Fruit fly (Drosophila melanogaster) whole organism, embryonic: Measurements from ENCODE around the gene CG17124.

Experiments
- Awh ChIP-seq: fragments of 200-800 bp; sonication (Bioruptor generic); IDR thresholded peaks from 2 replicates; pipeline ENCODE4, ENCODE4 v1.3.6; 2022; ENCODE audit warnings: missing biosample characterization, missing genetic modification characterization
- Bdp1 ChIP-seq: fragments of 200-800 bp; sonication (Bioruptor generic); optimal IDR thresholded peaks from 3 replicates; lab custom pipeline; 2016; ENCODE audit warnings: missing biosample characterization, missing genetic modification characterization
- CG10267 ChIP-seq: fragments of 200-800 bp; sonication (Bioruptor generic); optimal IDR thresholded peaks from 2 replicates; lab custom pipeline; 2018; ENCODE audit warnings: missing biosample characterization, mild to moderate bottlenecking, missing genetic modification characterization, moderate library complexity
- CG10959 ChIP-seq: fragments of 200-800 bp; sonication (Bioruptor generic); IDR thresholded peaks from 2 replicates; pipeline ENCODE4 v1.3.6; 2022; ENCODE audit warnings: missing biosample characterization, missing genetic modification characterization
- CG11247 ChIP-seq: fragments of 200-800 bp; sonication (Bioruptor generic); IDR thresholded peaks from 2 replicates; pipeline ENCODE4 v1.3.6; 2022; ENCODE audit warnings: missing biosample characterization, missing genetic modification characterization
- CG11398 ChIP-seq: fragments of 200-800 bp; sonication (Bioruptor generic); optimal IDR thresholded peaks from 2 replicates; lab custom pipeline; 2016; ENCODE audit warnings: missing biosample characterization, missing genetic modification characterization
- CG12104 ChIP-seq: fragments of 200-800 bp; sonication (Bioruptor generic); optimal IDR thresholded peaks from 3 replicates; lab custom pipeline; 2016; ENCODE audit warnings: missing biosample characterization, missing genetic modification characterization
- CG12659 ChIP-seq: fragments of 200-800 bp; sonication (Bioruptor generic); optimal IDR thresholded peaks from 3 replicates; lab custom pipeline; 2017; ENCODE audit warnings: mild to moderate bottlenecking, missing biosample characterization, missing genetic modification reagents, missing genetic modification characterization
- CG14667 ChIP-seq: fragments of 200-800 bp; sonication (Bioruptor generic); IDR thresholded peaks from 2 replicates; pipeline ENCODE4 v1.3.6; 2022; ENCODE audit warnings: missing biosample characterization, missing genetic modification characterization
- CG14710 ChIP-seq: fragments of 200-800 bp; sonication (Bioruptor generic); optimal IDR thresholded peaks from 3 replicates; lab custom pipeline; 2019; ENCODE audit warnings: missing biosample characterization, mild to moderate bottlenecking, missing genetic modification characterization, moderate library complexity
- CG15696 ChIP-seq: fragments of 200-800 bp; sonication (Bioruptor generic); optimal IDR thresholded peaks from 2 replicates; lab custom pipeline; 2019; ENCODE audit warnings: missing biosample characterization, mild to moderate bottlenecking, missing genetic modification characterization, moderate library complexity
- CG18599 ChIP-seq: fragments of 200-800 bp; sonication (Bioruptor generic); optimal IDR thresholded peaks from 3 replicates; lab custom pipeline; 2017; ENCODE audit warnings: missing biosample characterization, missing genetic modification characterization, mild to moderate bottlenecking, moderate library complexity, missing genetic modification reagents
- CG18619 ChIP-seq: fragments of 200-800 bp; sonication (Bioruptor generic); optimal IDR thresholded peaks from 3 replicates; lab custom pipeline; 2017; ENCODE audit warnings: missing biosample characterization, mild to moderate bottlenecking, missing genetic modification characterization
- CG2875 ChIP-seq: fragments of 200-800 bp; sonication (Bioruptor generic); optimal IDR thresholded peaks from 2 replicates; lab custom pipeline; 2017; ENCODE audit warnings: missing biosample characterization, mild to moderate bottlenecking, missing genetic modification characterization, missing genetic modification reagents
- CG30020 ChIP-seq: fragments of 200-800 bp; optimal IDR thresholded peaks from 2 replicates; lab custom pipeline; 2019; ENCODE audit warnings: missing biosample characterization, mild to moderate bottlenecking, missing genetic modification characterization, moderate library complexity
- CG4404 ChIP-seq: fragments of 200-800 bp; sonication (Bioruptor generic); IDR thresholded peaks from 2 replicates; pipeline ENCODE4 v1.3.6; 2022; ENCODE audit warnings: missing biosample characterization, missing genetic modification characterization
- CG6683 ChIP-seq: fragments of 200-800 bp; sonication (Bioruptor generic); optimal IDR thresholded peaks from 2 replicates; lab custom pipeline; 2017; ENCODE audit warnings: missing biosample characterization, mild to moderate bottlenecking, missing genetic modification characterization, missing genetic modification reagents
- CG6765 ChIP-seq: fragments of 200-800 bp; sonication (Bioruptor generic); optimal IDR thresholded peaks from 3 replicates; lab custom pipeline; 2017; ENCODE audit warnings: missing biosample characterization, mild to moderate bottlenecking, missing genetic modification characterization
- CG7372 ChIP-seq: fragments of 200-800 bp; sonication (Bioruptor generic); IDR thresholded peaks from 2 replicates; pipeline ENCODE4 v1.3.6; 2022; ENCODE audit warnings: missing biosample characterization, missing genetic modification characterization
- CG7963 ChIP-seq: fragments of 200-800 bp; sonication (Bioruptor generic); IDR thresholded peaks from 3 replicates; pipeline ENCODE4 v1.3.6; 2022; ENCODE audit warnings: missing biosample characterization, missing genetic modification characterization; ENCODE audit not compliant: partially characterized antibody
- CG9797 ChIP-seq: fragments of 200-800 bp; sonication (Bioruptor generic); optimal IDR thresholded peaks from 3 replicates; lab custom pipeline; 2018; ENCODE audit warnings: missing biosample characterization, mild to moderate bottlenecking, missing genetic modification characterization
- Dfd ChIP-seq, 2 experiments: fragments of >200 bp; optimal IDR thresholded peaks; 2 replicates each; lab custom pipeline; 2017; ENCODE audit warnings: missing biosample characterization in 2 of 2, missing genetic modification characterization in 2 of 2
- E2f2 ChIP-seq: fragments of 200-800 bp; sonication (Bioruptor generic); IDR thresholded peaks from 2 replicates; pipeline ENCODE4 v1.3.6; 2022; ENCODE audit warnings: missing biosample characterization, missing genetic modification characterization
- HLH3B ChIP-seq: fragments of 200-800 bp; sonication (Bioruptor generic); IDR thresholded peaks from 2 replicates; pipeline ENCODE4 v1.3.6; 2022; ENCODE audit warnings: missing biosample characterization, missing genetic modification characterization
- HmgZ ChIP-seq: fragments of 200-800 bp; sonication (Bioruptor generic); optimal IDR thresholded peaks from 2 replicates; lab custom pipeline; 2018; ENCODE audit warnings: missing biosample characterization, mild to moderate bottlenecking, missing genetic modification characterization
- Jarid2 ChIP-seq: fragments of 200-800 bp; sonication (Bioruptor generic); optimal IDR thresholded peaks from 3 replicates; lab custom pipeline; 2017; ENCODE audit warnings: mild to moderate bottlenecking, missing biosample characterization, missing genetic modification reagents, missing genetic modification characterization
- Kr ChIP-seq: fragments of 200-800 bp; sonication (Bioruptor generic); optimal IDR thresholded peaks from 2 replicates; lab custom pipeline; 2017; ENCODE audit warnings: missing biosample characterization, mild to moderate bottlenecking, missing genetic modification characterization
- NC2α ChIP-seq: fragments of 200-800 bp; sonication (Bioruptor generic); optimal IDR thresholded peaks from 2 replicates; lab custom pipeline; 2016; ENCODE audit warnings: missing biosample characterization, missing genetic modification characterization
- NfI ChIP-seq: fragments of 200-800 bp; sonication (Bioruptor generic); optimal IDR thresholded peaks from 3 replicates; lab custom pipeline; 2018; ENCODE audit warnings: missing biosample characterization, mild to moderate bottlenecking, missing genetic modification characterization, moderate library complexity
- Oaz ChIP-seq: fragments of 200-800 bp; sonication (Bioruptor generic); IDR thresholded peaks from 2 replicates; pipeline ENCODE4 v1.3.6; 2022; ENCODE audit warnings: missing biosample characterization, missing genetic modification characterization
- ara ChIP-seq: fragments of 200-800 bp; sonication (Bioruptor generic); IDR thresholded peaks from 2 replicates; pipeline ENCODE4 v1.3.6; 2022; ENCODE audit warnings: missing biosample characterization, missing genetic modification characterization
- bbx ChIP-seq: fragments of 200-800 bp; sonication (Bioruptor generic); IDR thresholded peaks from 2 replicates; pipeline ENCODE4 v1.3.6; 2022; ENCODE audit warnings: missing biosample characterization, missing genetic modification characterization; ENCODE audit not compliant: partially characterized antibody
- bigmax ChIP-seq: fragments of 200-800 bp; sonication (Bioruptor generic); optimal IDR thresholded peaks from 2 replicates; lab custom pipeline; 2018; ENCODE audit warnings: missing biosample characterization, mild to moderate bottlenecking, missing genetic modification characterization
- cato ChIP-seq: fragments of 200-800 bp; sonication (Bioruptor generic); optimal IDR thresholded peaks from 2 replicates; lab custom pipeline; 2016; ENCODE audit warnings: missing biosample characterization, missing genetic modification characterization, borderline replicate concordance
- dmrt11E ChIP-seq: fragments of 200-800 bp; sonication (Bioruptor generic); optimal IDR thresholded peaks from 3 replicates; lab custom pipeline; 2018; ENCODE audit warnings: missing biosample characterization, mild to moderate bottlenecking, missing genetic modification characterization, moderate library complexity
- eve ChIP-seq, 2 experiments: fragments of >200 bp; optimal IDR thresholded peaks; 2 replicates each; lab custom pipeline; 2017; ENCODE audit warnings: missing biosample characterization in 2 of 2, missing genetic modification characterization in 2 of 2
- fu2 ChIP-seq: fragments of 200-800 bp; sonication (Bioruptor generic); optimal IDR thresholded peaks from 2 replicates; lab custom pipeline; 2016; ENCODE audit warnings: missing biosample characterization, missing genetic modification characterization
- ham ChIP-seq: fragments of 200-800 bp; sonication (Bioruptor generic); IDR thresholded peaks from 2 replicates; pipeline ENCODE4 v1.3.6; 2022; ENCODE audit warnings: missing biosample characterization, missing genetic modification characterization
- her ChIP-seq: fragments of 200-800 bp; sonication (Bioruptor generic); optimal IDR thresholded peaks from 2 replicates; lab custom pipeline; 2016; ENCODE audit warnings: missing biosample characterization, missing genetic modification characterization
- knrl ChIP-seq: fragments of 200-800 bp; sonication (Bioruptor generic); IDR thresholded peaks from 3 replicates; pipeline ENCODE4 v1.3.6; 2022; ENCODE audit warnings: missing biosample characterization, missing genetic modification characterization; ENCODE audit not compliant: partially characterized antibody
- lab ChIP-seq: fragments of 200-800 bp; sonication (Bioruptor generic); optimal IDR thresholded peaks from 3 replicates; lab custom pipeline; 2017; ENCODE audit warnings: missing biosample characterization, missing genetic modification characterization, mild to moderate bottlenecking, moderate library complexity, missing genetic modification reagents
- maf-S ChIP-seq: fragments of 200-800 bp; sonication (Bioruptor generic); optimal IDR thresholded peaks from 2 replicates; lab custom pipeline; 2016; ENCODE audit warnings: missing biosample characterization, missing genetic modification characterization
- pan ChIP-seq, 4 experiments: fragments of >200 bp in 3 of 4; fragments of 200-800 bp in 1 of 4; sonication (Bioruptor generic) in 1 of 4; optimal IDR thresholded peaks in 3 of 4; IDR thresholded peaks in 1 of 4; 2 replicates each; pipeline versions ENCODE4 v1.3.6 to Lab custom; 2017 to 2022; ENCODE audit warnings: missing biosample characterization in 2 of 4, missing genetic modification characterization in 2 of 4, mixed read lengths in 1 of 4
- pho ChIP-seq: fragments of 200-800 bp; sonication (Bioruptor generic); optimal IDR thresholded peaks from 2 replicates; lab custom pipeline; 2016; ENCODE audit warnings: missing biosample characterization, missing genetic modification characterization
- prd ChIP-seq, 3 experiments: fragments of >200 bp in 2 of 3; fragments of 200-800 bp in 1 of 3; sonication (Bioruptor generic) in 1 of 3; optimal IDR thresholded peaks in 2 of 3; IDR thresholded peaks in 1 of 3; 2 replicates in 2 of 3; 3 replicates in 1 of 3; pipeline versions ENCODE4 v1.3.6 to Lab custom; 2017 to 2022; ENCODE audit warnings: missing biosample characterization in 1 of 3, missing genetic modification characterization in 1 of 3
- ssp ChIP-seq: fragments of 200-800 bp; sonication (Bioruptor generic); IDR thresholded peaks from 2 replicates; pipeline ENCODE4 v1.3.6; 2022; ENCODE audit warnings: missing biosample characterization, missing genetic modification characterization
- tll ChIP-seq, 2 experiments: fragments of 200-800 bp in 1 of 2; fragments of >200 bp in 1 of 2; sonication (Bioruptor generic) in 1 of 2; optimal IDR thresholded peaks; 2 replicates each; lab custom pipeline; 2017 to 2019; ENCODE audit warnings: missing biosample characterization in 2 of 2, missing genetic modification characterization in 2 of 2, mild to moderate bottlenecking in 1 of 2, moderate library complexity in 1 of 2

Gene CG17124

DNA sequence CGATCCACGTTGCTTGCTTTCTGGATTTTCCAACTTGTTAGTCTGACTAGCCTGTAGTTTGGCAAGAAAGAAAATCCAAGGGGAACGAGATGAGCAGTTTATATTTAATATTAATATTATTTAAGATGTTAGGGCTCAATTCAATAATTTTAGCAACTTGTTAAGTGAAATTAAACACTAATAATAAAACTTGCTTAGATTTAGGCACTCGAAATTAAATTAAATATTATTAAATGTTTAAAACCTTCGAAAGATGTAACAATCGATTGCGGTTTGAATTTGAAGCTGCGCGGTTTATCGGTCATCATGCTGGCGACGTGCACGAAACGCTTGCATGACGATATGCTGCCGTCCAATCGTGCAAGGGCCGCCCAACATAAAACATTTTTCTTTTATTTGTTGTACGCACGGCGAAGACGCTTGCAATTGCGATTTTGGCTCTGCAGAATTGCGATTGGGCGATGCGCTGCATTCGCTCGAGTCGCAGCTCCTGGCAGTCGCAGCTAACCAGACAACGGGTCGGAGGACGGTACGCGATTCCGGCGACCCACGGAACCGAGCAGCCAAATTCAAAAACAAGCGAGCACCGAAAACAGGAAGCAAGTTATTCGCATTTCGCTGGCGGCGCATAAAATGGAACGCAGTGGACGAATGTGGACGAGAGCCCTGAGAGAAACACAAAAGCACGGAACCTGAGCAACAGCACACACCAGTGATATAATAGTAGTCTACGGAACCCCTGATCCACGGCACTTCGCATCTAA is 18.9 kb downstream of the CG17124 start, which contains the start of the genes Vha16-5 and CG12299 (continued):
- TF ChIP-seq CG18599 (GFP tag; lab: Kevin White, UChicago) (no peak), HLH3B (GFP tag; lab: Robert Waterston, UW) (peak; percentile 93), CG7372 (peak; percentile 74), ham (GFP tag; lab: Robert Waterston, UW) (no peak), CG6765 (GFP tag; lab: Kevin White, UChicago) (no peak), Kr (no peak), CG12104 (GFP tag; lab: Kevin White, UChicago) (peak; percentile 44), bbx (peak; percentile 89), maf-S (GFP tag; lab: Kevin White, UChicago) (peak; percentile 81), HmgZ (peak; percentile 70), bigmax (GFP tag; lab: Kevin White, UChicago) (no peak), dmrt11E (peak; percentile 91), CG30020 (tag; lab: Kevin White, UChicago) (peak; percentile 70), CG11247 (GFP tag; lab: Robert Waterston, UW) (peak; percentile 88), CG7963 (peak; percentile 86), CG10267 (tag; lab: Kevin White, UChicago) (peak; percentile 57), CG10959 (GFP tag; lab: Robert Waterston, UW) (peak; percentile 92), Awh (GFP tag; lab: Robert Waterston, UW) (peak; percentile 64), Dfd (GFP tag; optimal IDR thresholded peaks at IDR 0.05; lab: Kevin White, UChicago) (no peak), E2f2 (GFP tag; lab: Robert Waterston, UW) (peak; percentile 94), NfI (GFP tag; lab: Kevin White, UChicago) (peak; percentile 81), Jarid2 (no peak), ara (GFP tag; lab: Robert Waterston, UW) (peak; percentile 93), CG15696 (tag; lab: Kevin White, UChicago) (peak; percentile 88), NC2α (peak; percentile 14), pan (optimal IDR thresholded peaks at IDR 0.05; lab: Kevin White, UChicago) (no peak), pan (GFP tag; optimal IDR thresholded peaks at IDR 0.05 in 1 of 2, IDR thresholded peaks at IDR 0.05 in 1 of 2) (peak in 1 of 2 experiments; percentile 88), ssp (GFP tag; lab: Robert Waterston, UW) (peak; percentile 76), CG11398 (GFP tag; lab: Kevin White, UChicago) (peak; percentile 79), prd (optimal IDR thresholded peaks at IDR 0.05; lab: Kevin White, UChicago) (no peak), prd (GFP tag; IDR thresholded peaks at IDR 0.05; lab: Robert Waterston, UW) (peak; percentile 95), pho (peak; percentile 92), CG9797 (GFP tag; lab: Kevin White, UChicago) (peak; percentile 55), eve (GFP tag; optimal IDR thresholded peaks at IDR 0.05; lab: Kevin White, UChicago) (no peak), CG18619 (GFP tag; lab: Kevin White, UChicago) (peak; percentile 63), CG2875 (peak; percentile 39), lab (no peak), CG4404 (GFP tag; lab: Robert Waterston, UW) (peak; percentile 88), knrl (GFP tag; lab: Robert Waterston, UW) (peak; percentile 88), tll (GFP tag; optimal IDR thresholded peaks at IDR 0.05; lab: Kevin White, UChicago) (no peak), CG14667 (GFP tag; lab: Robert Waterston, UW) (peak; percentile 70), Oaz (GFP tag; lab: Robert Waterston, UW) (peak; percentile 78), Bdp1 (GFP tag; lab: Kevin White, UChicago) (peak; percentile 81), CG6683 (GFP tag; lab: Kevin White, UChicago) (peak; percentile 21), CG14710 (peak; percentile 76), cato (GFP tag; lab: Kevin White, UChicago) (peak; percentile 64), fu2 (GFP tag; lab: Kevin White, UChicago) (peak; percentile 83), her (GFP tag; lab: Kevin White, UChicago) (peak; percentile 87), CG12659 (peak; percentile 72)
